Fruit fly (Drosophila melanogaster) whole organism, embryonic: Measurements from ENCODE around the gene CG10970.

Source experiments
- ATbp ChIP-seq: fragments of 200-800 bp; sonication (Bioruptor generic); optimal IDR thresholded peaks from 2 replicates; lab custom pipeline; 2017; ENCODE audit warnings: missing biosample characterization, mild to moderate bottlenecking, missing genetic modification characterization, missing genetic modification reagents
- Ada2b ChIP-seq: fragments of 200-800 bp; sonication (Bioruptor generic); IDR thresholded peaks from 2 replicates; pipeline ENCODE4 v1.3.6; 2022; ENCODE audit warnings: missing biosample characterization, missing genetic modification characterization
- CG10209 ChIP-seq: fragments of 200-800 bp; sonication (Bioruptor generic); optimal IDR thresholded peaks from 3 replicates; lab custom pipeline; 2017; ENCODE audit warnings: missing biosample characterization, mild to moderate bottlenecking, missing genetic modification characterization, missing genetic modification reagents
- CG11398 ChIP-seq: fragments of 200-800 bp; sonication (Bioruptor generic); optimal IDR thresholded peaks from 2 replicates; lab custom pipeline; 2016; ENCODE audit warnings: missing biosample characterization, missing genetic modification characterization
- CG12071 ChIP-seq: fragments of 200-800 bp; sonication (Bioruptor generic); optimal IDR thresholded peaks from 3 replicates; lab custom pipeline; 2018; ENCODE audit warnings: missing biosample characterization, mild to moderate bottlenecking, missing genetic modification characterization
- CG12236 ChIP-seq: fragments of 200-800 bp; sonication (Bioruptor generic); optimal IDR thresholded peaks from 2 replicates; lab custom pipeline; 2016; ENCODE audit warnings: missing biosample characterization, missing genetic modification characterization
- CG13424 ChIP-seq: fragments of 200-800 bp; sonication (Bioruptor generic); optimal IDR thresholded peaks from 2 replicates; lab custom pipeline; 2019; ENCODE audit warnings: missing biosample characterization, mild to moderate bottlenecking, missing genetic modification characterization, moderate library complexity
- CG15696 ChIP-seq: fragments of 200-800 bp; sonication (Bioruptor generic); optimal IDR thresholded peaks from 2 replicates; lab custom pipeline; 2019; ENCODE audit warnings: missing biosample characterization, mild to moderate bottlenecking, missing genetic modification characterization, moderate library complexity
- CG17328 ChIP-seq: fragments of 200-800 bp; sonication (Bioruptor generic); IDR thresholded peaks from 2 replicates; pipeline ENCODE4 v1.3.6; 2022; ENCODE audit warnings: missing biosample characterization, missing genetic modification characterization
- CG2678 ChIP-seq: fragments of 200-800 bp; sonication (Bioruptor generic); optimal IDR thresholded peaks from 3 replicates; lab custom pipeline; 2019; ENCODE audit warnings: missing biosample characterization, mild to moderate bottlenecking, missing genetic modification characterization, moderate library complexity
- CG2712 ChIP-seq: fragments of 200-800 bp; optimal IDR thresholded peaks from 3 replicates; lab custom pipeline; 2019; ENCODE audit warnings: missing biosample characterization, mild to moderate bottlenecking, missing genetic modification characterization, moderate library complexity
- CG31388 ChIP-seq: fragments of 200-800 bp; sonication (Bioruptor generic); optimal IDR thresholded peaks from 2 replicates; lab custom pipeline; 2016; ENCODE audit warnings: missing biosample characterization, missing genetic modification characterization
- CG3407 ChIP-seq: fragments of 200-800 bp; sonication (Bioruptor generic); optimal IDR thresholded peaks from 2 replicates; lab custom pipeline; 2018; ENCODE audit warnings: missing biosample characterization, mild to moderate bottlenecking, missing genetic modification characterization
- CG5245 ChIP-seq: fragments of 200-800 bp; sonication (Bioruptor generic); optimal IDR thresholded peaks from 3 replicates; lab custom pipeline; 2016; ENCODE audit warnings: missing biosample characterization, missing genetic modification characterization
- CG6791 ChIP-seq: fragments of 200-800 bp; sonication (Bioruptor generic); IDR thresholded peaks from 3 replicates; pipeline ENCODE4 v1.3.6; 2022; ENCODE audit warnings: missing biosample characterization, missing genetic modification characterization; ENCODE audit not compliant: partially characterized antibody
- CG7357 ChIP-seq: fragments of 200-800 bp; sonication (Bioruptor generic); IDR thresholded peaks from 3 replicates; pipeline ENCODE4 v1.3.6; 2022; ENCODE audit warnings: missing biosample characterization, missing genetic modification characterization
- CG7839 ChIP-seq: fragments of 200-800 bp; sonication (Bioruptor generic); optimal IDR thresholded peaks from 3 replicates; lab custom pipeline; 2018; ENCODE audit warnings: missing biosample characterization, mild to moderate bottlenecking, missing genetic modification characterization, moderate library complexity
- CG8290 ChIP-seq, 3 experiments: fragments of 200-800 bp; sonication (Bioruptor generic); optimal IDR thresholded peaks; 2 replicates each; lab custom pipeline; 2016 to 2019; ENCODE audit warnings: missing biosample characterization in 3 of 3, missing genetic modification characterization in 3 of 3, mild to moderate bottlenecking in 2 of 3, moderate library complexity in 1 of 3
- Chrac-16 ChIP-seq: fragments of 200-800 bp; sonication (Bioruptor generic); optimal IDR thresholded peaks from 3 replicates; lab custom pipeline; 2016; ENCODE audit warnings: missing biosample characterization, missing genetic modification characterization
- CoRest ChIP-seq: fragments of 200-800 bp; sonication (Bioruptor generic); optimal IDR thresholded peaks from 3 replicates; lab custom pipeline; 2018; ENCODE audit warnings: missing biosample characterization, mild to moderate bottlenecking, missing genetic modification characterization, moderate library complexity
- CrebB ChIP-seq: fragments of 200-800 bp; sonication (Bioruptor generic); optimal IDR thresholded peaks from 3 replicates; lab custom pipeline; 2018; ENCODE audit warnings: missing biosample characterization, mild to moderate bottlenecking, missing genetic modification characterization
- Drgx ChIP-seq: fragments of 200-800 bp; sonication (Bioruptor generic); IDR thresholded peaks from 2 replicates; pipeline ENCODE4 v1.3.6; 2022; ENCODE audit warnings: missing biosample characterization, missing genetic modification characterization
- Ets97D ChIP-seq: fragments of 200-800 bp; sonication (Bioruptor generic); optimal IDR thresholded peaks from 3 replicates; lab custom pipeline; 2016; ENCODE audit warnings: missing biosample characterization, missing genetic modification characterization
- HLH3B ChIP-seq: fragments of 200-800 bp; sonication (Bioruptor generic); IDR thresholded peaks from 2 replicates; pipeline ENCODE4 v1.3.6; 2022; ENCODE audit warnings: missing biosample characterization, missing genetic modification characterization
- Sin3A ChIP-seq: fragments of >200 bp; optimal IDR thresholded peaks from 2 replicates; lab custom pipeline; 2018
- Sox100B ChIP-seq: fragments of 200-800 bp; sonication (Bioruptor generic); optimal IDR thresholded peaks from 3 replicates; lab custom pipeline; 2018; ENCODE audit warnings: missing biosample characterization, mild to moderate bottlenecking, missing genetic modification characterization
- Spps ChIP-seq: fragments of 200-800 bp; sonication (Bioruptor generic); optimal IDR thresholded peaks from 2 replicates; lab custom pipeline; 2018; ENCODE audit warnings: missing biosample characterization, mild to moderate bottlenecking, missing genetic modification characterization
- Taf1 ChIP-seq: fragments of 200-800 bp; sonication (Bioruptor generic); IDR thresholded peaks from 2 replicates; pipeline ENCODE4 v1.3.6; 2022; ENCODE audit warnings: missing biosample characterization, missing genetic modification characterization
- Xbp1 ChIP-seq: fragments of 200-800 bp; sonication (Bioruptor generic); optimal IDR thresholded peaks from 3 replicates; lab custom pipeline; 2016; ENCODE audit warnings: missing biosample characterization, mild to moderate bottlenecking, missing genetic modification characterization
- az2 ChIP-seq: fragments of 200-800 bp; sonication (Bioruptor generic); optimal IDR thresholded peaks from 3 replicates; lab custom pipeline; 2016; ENCODE audit warnings: missing biosample characterization, missing genetic modification characterization
- bsh ChIP-seq, 2 experiments: fragments of 200-800 bp; sonication (Bioruptor generic); optimal IDR thresholded peaks; 2 replicates each; lab custom pipeline; 2017 to 2018; ENCODE audit warnings: mild to moderate bottlenecking in 2 of 2, missing biosample characterization in 2 of 2, missing genetic modification characterization in 2 of 2, moderate library complexity in 1 of 2
- chn ChIP-seq: fragments of 200-800 bp; sonication (Bioruptor generic); optimal IDR thresholded peaks from 2 replicates; lab custom pipeline; 2016; ENCODE audit warnings: missing biosample characterization, missing genetic modification characterization
- ci ChIP-seq: fragments of 200-800 bp; sonication (Bioruptor generic); IDR thresholded peaks from 3 replicates; pipeline ENCODE4 v1.3.6; 2022; ENCODE audit warnings: missing biosample characterization, missing genetic modification characterization
- corto ChIP-seq: fragments of 200-800 bp; sonication (Bioruptor generic); optimal IDR thresholded peaks from 2 replicates; lab custom pipeline; 2016; ENCODE audit warnings: missing biosample characterization, mild to moderate bottlenecking, missing genetic modification characterization, moderate library complexity
- da ChIP-seq: fragments of 200-800 bp; sonication (Bioruptor generic); optimal IDR thresholded peaks from 2 replicates; lab custom pipeline; 2016; ENCODE audit warnings: missing biosample characterization, missing genetic modification characterization
- dpn ChIP-seq, 2 experiments: fragments of 200-800 bp; sonication (Bioruptor generic); optimal IDR thresholded peaks; 3 replicates each; lab custom pipeline; 2016; ENCODE audit warnings: missing biosample characterization in 2 of 2, missing genetic modification characterization in 2 of 2
- exex ChIP-seq: fragments of 200-800 bp; sonication (Bioruptor generic); optimal IDR thresholded peaks from 4 replicates; lab custom pipeline; 2018; ENCODE audit warnings: missing biosample characterization, mild to moderate bottlenecking, missing genetic modification characterization, moderate library complexity
- gcm2 ChIP-seq: fragments of 200-800 bp; sonication (Bioruptor generic); optimal IDR thresholded peaks from 2 replicates; lab custom pipeline; 2016; ENCODE audit warnings: missing biosample characterization, missing genetic modification characterization
- hkb ChIP-seq, 2 experiments: fragments of 200-800 bp in 1 of 2; fragments of >200 bp in 1 of 2; sonication (Bioruptor generic) in 1 of 2; IDR thresholded peaks in 1 of 2; optimal IDR thresholded peaks in 1 of 2; 2 replicates each; pipeline versions ENCODE4 v1.3.6 to Lab custom; 2017 to 2022; ENCODE audit warnings: missing biosample characterization in 1 of 2, missing genetic modification characterization in 1 of 2
- jing ChIP-seq: fragments of 200-800 bp; sonication (Bioruptor generic); optimal IDR thresholded peaks from 2 replicates; lab custom pipeline; 2018; ENCODE audit warnings: missing biosample characterization, mild to moderate bottlenecking, missing genetic modification characterization
- org-1 ChIP-seq: fragments of 200-800 bp; sonication (Bioruptor generic); optimal IDR thresholded peaks from 2 replicates; lab custom pipeline; 2017; ENCODE audit warnings: missing biosample characterization, missing genetic modification characterization
- pnt ChIP-seq: fragments of 200-800 bp; sonication (Bioruptor generic); optimal IDR thresholded peaks from 3 replicates; lab custom pipeline; 2016; ENCODE audit warnings: missing biosample characterization, missing genetic modification characterization
- psq ChIP-seq: fragments of 200-800 bp; sonication (Bioruptor generic); optimal IDR thresholded peaks from 2 replicates; lab custom pipeline; 2017; ENCODE audit warnings: missing biosample characterization, missing genetic modification characterization
- sens ChIP-seq: fragments of 200-800 bp; sonication (Bioruptor generic); peaks from one replicate; lab custom pipeline; 2016; ENCODE audit warnings: missing biosample characterization, missing genetic modification characterization
- sisA ChIP-seq: fragments of 200-800 bp; sonication (Bioruptor generic); IDR thresholded peaks from 2 replicates; pipeline ENCODE4 v1.3.6; 2022; ENCODE audit warnings: missing biosample characterization, missing genetic modification characterization
- slp2 ChIP-seq: fragments of 200-800 bp; sonication (Bioruptor generic); optimal IDR thresholded peaks from 2 replicates; lab custom pipeline; 2016; ENCODE audit warnings: missing biosample characterization, missing genetic modification characterization
- stwl ChIP-seq: fragments of 200-800 bp; sonication (Bioruptor generic); optimal IDR thresholded peaks from 3 replicates; lab custom pipeline; 2018; ENCODE audit warnings: missing biosample characterization, mild to moderate bottlenecking, missing genetic modification characterization, moderate library complexity
- tin ChIP-seq: fragments of 200-800 bp; sonication (Bioruptor generic); optimal IDR thresholded peaks from 3 replicates; lab custom pipeline; 2016; ENCODE audit warnings: missing biosample characterization, missing genetic modification characterization
- tup ChIP-seq: fragments of 200-800 bp; sonication (Bioruptor generic); optimal IDR thresholded peaks from 2 replicates; lab custom pipeline; 2016; ENCODE audit warnings: missing biosample characterization, mild to moderate bottlenecking, missing genetic modification characterization, moderate library complexity

Gene CG10970

dm6 chrX:9041789-9042456 is 29.3 kb downstream of the CG10970 start (continued):
- TF ChIP-seq CG3407 (GFP tag; lab: Kevin White, UChicago), result peak; percentile 44
- no peak for TF ChIP-seq CrebB
- TF ChIP-seq chn, result peak; percentile 29
- TF ChIP-seq corto (GFP tag; lab: Kevin White, UChicago), result no peak
- no peak for TF ChIP-seq psq (GFP tag; lab: Kevin White, UChicago)
- TF ChIP-seq Ets97D (GFP tag; lab: Kevin White, UChicago), result peak; percentile 6
- no peak for TF ChIP-seq CG12071 (GFP tag; lab: Kevin White, UChicago)
- TF ChIP-seq sens (GFP tag; lab: Kevin White, UChicago), result peak; percentile 94
- peak; percentile 23 for TF ChIP-seq org-1 (GFP tag; lab: Kevin White, UChicago)
- TF ChIP-seq Ada2b, result peak; percentile 25; the same call in 1 of the 2 replicates
- TF ChIP-seq CG31388 (GFP tag; lab: Kevin White, UChicago), result no peak
- no peak for TF ChIP-seq hkb (optimal IDR thresholded peaks at IDR 0.05; lab: Kevin White, UChicago)
- TF ChIP-seq hkb (GFP tag; IDR thresholded peaks at IDR 0.05; lab: Robert Waterston, UW), result peak; percentile 59
- no peak for TF ChIP-seq CG11398 (GFP tag; lab: Kevin White, UChicago)
- peak; percentile 9 for TF ChIP-seq CG12236 (GFP tag; lab: Kevin White, UChicago)
- peak; percentile 35 for TF ChIP-seq ATbp (GFP tag; lab: Kevin White, UChicago)
- TF ChIP-seq tin (GFP tag; lab: Kevin White, UChicago), result peak; percentile 47
- TF ChIP-seq CG7357 (GFP tag; lab: Robert Waterston, UW), result no peak
- TF ChIP-seq CG8290 (GFP tag; optimal IDR thresholded peaks at IDR 0.05; lab: Kevin White, UChicago), result no peak
- TF ChIP-seq CG8290 (tag; optimal IDR thresholded peaks at IDR 0.05; lab: Kevin White, UChicago), result peak in 1 of 2 experiments; percentile 2
- TF ChIP-seq CG5245 (GFP tag; lab: Kevin White, UChicago), result peak; percentile 31
- TF ChIP-seq ci, result peak; percentile 5; the same call in 1 of the 3 replicates
- TF ChIP-seq CG6791 (GFP tag; lab: Robert Waterston, UW), result 0 out of 3 replicates have a peak, but pooled peaks have one; percentile 34
- no peak for TF ChIP-seq Spps
- peak; percentile 68 for TF ChIP-seq CG7839 (tag; lab: Kevin White, UChicago)
- peak; percentile 64 for TF ChIP-seq CoRest (tag; lab: Kevin White, UChicago)
- peak; percentile 37; the same call in 1 of the 2 replicates for TF ChIP-seq CG17328 (GFP tag; lab: Robert Waterston, UW)
- TF ChIP-seq pnt (GFP tag; lab: Kevin White, UChicago), result peak; percentile 48
- peak; percentile 44 for TF ChIP-seq CG15696 (tag; lab: Kevin White, UChicago)
- TF ChIP-seq CG2712, result peak; percentile 71
- peak; percentile 28 to 49 for TF ChIP-seq dpn (GFP tag; optimal IDR thresholded peaks at IDR 0.05; lab: Kevin White, UChicago)
- TF ChIP-seq HLH3B (GFP tag; lab: Robert Waterston, UW), result 0 out of 2 replicates have a peak, but pooled peaks have one; percentile 44
- no peak for TF ChIP-seq gcm2
- peak in 1 of 2 experiments; percentile 53 for TF ChIP-seq bsh (GFP tag; optimal IDR thresholded peaks at IDR 0.05; lab: Kevin White, UChicago)
- TF ChIP-seq Sin3A, result no peak
- no peak for TF ChIP-seq exex (tag; lab: Kevin White, UChicago)
- TF ChIP-seq CG10209, result peak; percentile 64
- TF ChIP-seq slp2 (GFP tag; lab: Kevin White, UChicago), result peak; percentile 50
- peak; percentile 50 for TF ChIP-seq CG13424 (tag; lab: Kevin White, UChicago)
- TF ChIP-seq da, result no peak
- TF ChIP-seq CG2678 (tag; lab: Kevin White, UChicago), result peak; percentile 62
- no peak for TF ChIP-seq Taf1 (GFP tag; lab: Robert Waterston, UW)
- no peak for TF ChIP-seq tup (GFP tag; lab: Kevin White, UChicago)
- TF ChIP-seq Sox100B, result peak; percentile 76
- TF ChIP-seq Chrac-16 (GFP tag; lab: Kevin White, UChicago), result peak; percentile 26
- TF ChIP-seq az2 (GFP tag; lab: Kevin White, UChicago), result peak; percentile 56
- no peak; the same call in 1 of the 2 replicates for TF ChIP-seq sisA
- TF ChIP-seq Drgx, result peak; percentile 33
- TF ChIP-seq Xbp1 (GFP tag; lab: Kevin White, UChicago), result peak; percentile 49
- no peak for TF ChIP-seq stwl (tag; lab: Kevin White, UChicago)
- peak; percentile 9 for TF ChIP-seq jing (GFP tag; lab: Kevin White, UChicago)
